Fruit fly (Drosophila melanogaster) whole organism, pupa: ENCODE measurements around the gene CG11617.
A peak's percentile ranks its signal among the peaks of the same experiment; 100 is the strongest.

Experiments used
- CG14655 ChIP-seq: fragments of 200-800 bp; sonication (Bioruptor generic); optimal IDR thresholded peaks from 3 replicates; lab custom pipeline; 2017; ENCODE audit warnings: mild to moderate bottlenecking, missing biosample characterization, missing genetic modification reagents, missing genetic modification characterization
- CG32121 ChIP-seq: fragments of 200-800 bp; sonication (Bioruptor generic); IDR thresholded peaks from 2 replicates; pipeline ENCODE4 v1.3.6; 2022; ENCODE audit warnings: missing biosample characterization, missing genetic modification characterization
- CG8159 ChIP-seq: fragments of 200-800 bp; sonication (Bioruptor generic); optimal IDR thresholded peaks from 3 replicates; lab custom pipeline; 2018; ENCODE audit warnings: missing biosample characterization, mild to moderate bottlenecking, missing genetic modification characterization, moderate library complexity
- CG9948 ChIP-seq: fragments of 200-800 bp; sonication (Bioruptor generic); optimal IDR thresholded peaks from 2 replicates; lab custom pipeline; 2018; ENCODE audit warnings: missing biosample characterization, mild to moderate bottlenecking, missing genetic modification characterization, moderate library complexity
- fd96Ca ChIP-seq: fragments of 200-800 bp; sonication (Bioruptor generic); IDR thresholded peaks from 3 replicates; pipeline ENCODE4 v1.3.6; 2022; ENCODE audit warnings: missing biosample characterization, missing genetic modification characterization

DNA sequence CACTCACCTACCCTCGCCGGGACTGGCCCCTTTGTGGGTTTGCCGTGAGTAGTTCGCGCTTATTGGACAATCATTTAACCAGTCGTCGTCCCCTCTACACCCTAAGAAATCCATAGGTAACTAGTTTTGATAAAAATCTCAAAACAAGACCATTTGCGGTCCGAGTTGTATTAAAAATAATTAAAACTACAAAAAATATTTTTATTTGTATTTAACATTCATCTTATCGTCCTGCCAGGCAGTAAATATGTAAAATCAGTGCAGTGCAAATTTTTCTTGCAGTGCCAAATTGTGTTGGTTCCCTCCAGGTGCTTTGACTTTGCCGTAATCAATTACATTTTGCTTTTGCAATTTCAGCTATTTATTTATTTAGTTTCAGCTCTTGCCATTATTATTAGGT lies 36.7 kb upstream of the CG11617 start:
- TF ChIP-seq fd96Ca (GFP tag; lab: Robert Waterston, UW) = peak; percentile 85
- TF ChIP-seq CG8159 (tag; lab: Kevin White, UChicago) = no peak
- TF ChIP-seq CG14655 = no peak
- peak; percentile 83 for TF ChIP-seq CG32121 (GFP tag; lab: Robert Waterston, UW)
- TF ChIP-seq CG9948 (tag; lab: Kevin White, UChicago) = no peak
